Worm (Caenorhabditis elegans): ENCODE results near the gene F52E1.3.

- TF ChIP-seq lag-1 (GFP tag; IDR thresholded peaks at IDR 0.05), result no peak
- no peak for TF ChIP-seq madf-3 (GFP tag; IDR thresholded peaks at IDR 0.05)
- TF ChIP-seq nhr-80 (tag; optimal IDR thresholded peaks at IDR 0.05), result no peak
- TF ChIP-seq snpc-1.3 (tag; optimal IDR thresholded peaks at IDR 0.05; ENCODE audit: insufficient read depth), result no peak
- no peak for TF ChIP-seq Y67H2A.10 (GFP tag; conservative IDR thresholded peaks at IDR 0.05)
- no peak for TF ChIP-seq pbrm-1 (GFP tag; IDR thresholded peaks at IDR 0.05)
- no peak for TF ChIP-seq mel-28 (tag; optimal IDR thresholded peaks at IDR 0.05; ENCODE audit: borderline replicate concordance)
Measured at ce11 chrV:8358702-8359101, 35.9 kb upstream of the F52E1.3 start.
